Fruit fly (Drosophila melanogaster): Measurements from ENCODE around the gene Bhmt.

Gene Bhmt

dm6 chr2L:18976749-18977148 lies 19.6 kb upstream of the Bhmt start:
- TF ChIP-seq sv (GFP tag; optimal IDR thresholded peaks at IDR 0.05) (no peak), rgr (GFP tag; optimal IDR thresholded peaks at IDR 0.05) (no peak), jim (GFP tag; optimal IDR thresholded peaks at IDR 0.05) (no peak), Rel (GFP tag; optimal IDR thresholded peaks at IDR 0.05) (no peak), Rel (tag; optimal IDR thresholded peaks at IDR 0.05) (no peak), foxo (GFP tag; optimal IDR thresholded peaks at IDR 0.05) (no peak), Dfd (GFP tag; optimal IDR thresholded peaks at IDR 0.05) (no peak), N (GFP tag; optimal IDR thresholded peaks at IDR 0.05) (no peak), Jra (GFP tag; optimal IDR thresholded peaks at IDR 0.05) (no peak), OdsH (GFP tag; optimal IDR thresholded peaks at IDR 0.05) (no peak), CrebA (GFP tag; optimal IDR thresholded peaks at IDR 0.05; ENCODE audit: borderline replicate concordance) (no peak), sage (GFP tag; optimal IDR thresholded peaks at IDR 0.05) (no peak), brk (GFP tag; optimal IDR thresholded peaks at IDR 0.05) (no peak), HLH106 (tag; optimal IDR thresholded peaks at IDR 0.05) (no peak), Hnf4 (GFP tag; optimal IDR thresholded peaks at IDR 0.05) (no peak), CG32264 (GFP tag; optimal IDR thresholded peaks at IDR 0.05) (no peak), dl (GFP tag; optimal IDR thresholded peaks at IDR 0.05; ENCODE audit: insufficient read depth in 1 of 2, partially characterized antibody in 2 of 2) (no peak), usp (GFP tag; optimal IDR thresholded peaks at IDR 0.05) (no peak), Hr78 (GFP tag; optimal IDR thresholded peaks at IDR 0.05) (no peak), woc (GFP tag; optimal IDR thresholded peaks at IDR 0.05) (no peak), dmrt93B (GFP tag; optimal IDR thresholded peaks at IDR 0.05) (no peak)

dm6 chr2L:18974063-18974779 lies 17.1 kb upstream of the Bhmt start, which contains the start of the genes L2HGDH and CG10431:
L2HGDH (minus strand) TSS chr2L:18974448.
CG10431 (plus strand) TSS chr2L:18974710.
- TF ChIP-seq fru (GFP tag; optimal IDR thresholded peaks at IDR 0.05): peak; percentile 79
- no peak for TF ChIP-seq dmrt93B (GFP tag; optimal IDR thresholded peaks at IDR 0.05)
- no peak for TF ChIP-seq tai (GFP tag; optimal IDR thresholded peaks at IDR 0.05)
- peak; percentile 85 for TF ChIP-seq Sp1 (GFP tag; optimal IDR thresholded peaks at IDR 0.05)
- peak; percentile 78 for TF ChIP-seq OdsH (GFP tag; optimal IDR thresholded peaks at IDR 0.05)
- TF ChIP-seq GATAd (GFP tag; optimal IDR thresholded peaks at IDR 0.05): peak; percentile 64
- peak; percentile 57 for TF ChIP-seq woc (GFP tag; optimal IDR thresholded peaks at IDR 0.05)
- peak; percentile 80 for TF ChIP-seq HLH106 (tag; optimal IDR thresholded peaks at IDR 0.05)
- no peak for TF ChIP-seq N (GFP tag; optimal IDR thresholded peaks at IDR 0.05)
- TF ChIP-seq Dif (GFP tag; optimal IDR thresholded peaks at IDR 0.05; ENCODE audit: partially characterized antibody): peak; percentile 60
- TF ChIP-seq Hr83 (GFP tag; optimal IDR thresholded peaks at IDR 0.05; ENCODE audit: poor library complexity, severe bottlenecking): peak; percentile 22
- TF ChIP-seq usp (GFP tag; optimal IDR thresholded peaks at IDR 0.05): no peak
- peak in 1 of 2 experiments; percentile 81 for TF ChIP-seq foxo (GFP tag; optimal IDR thresholded peaks at IDR 0.05)
- TF ChIP-seq Rel (GFP tag; optimal IDR thresholded peaks at IDR 0.05): no peak
- TF ChIP-seq Rel (tag; optimal IDR thresholded peaks at IDR 0.05): peak; percentile 57
- TF ChIP-seq Myc (optimal IDR thresholded peaks at IDR 0.05): no peak
- peak; percentile 52 for TF ChIP-seq ey (GFP tag; optimal IDR thresholded peaks at IDR 0.05)
- TF ChIP-seq dl (GFP tag; optimal IDR thresholded peaks at IDR 0.05; ENCODE audit: insufficient read depth in 1 of 2, partially characterized antibody in 2 of 2): no peak
- no peak for TF ChIP-seq Vsx2 (GFP tag; optimal IDR thresholded peaks at IDR 0.05; ENCODE audit: partially characterized antibody)
- peak; percentile 48 for TF ChIP-seq sv (GFP tag; optimal IDR thresholded peaks at IDR 0.05)
- peak; percentile 76 for TF ChIP-seq rgr (GFP tag; optimal IDR thresholded peaks at IDR 0.05)
- no peak for TF ChIP-seq Abd-B (GFP tag; optimal IDR thresholded peaks at IDR 0.05)
- TF ChIP-seq CG9705 (GFP tag; optimal IDR thresholded peaks at IDR 0.05): peak; percentile 69
- peak; percentile 32 for TF ChIP-seq dsf (GFP tag; optimal IDR thresholded peaks at IDR 0.05; ENCODE audit: borderline replicate concordance)
- TF ChIP-seq lola (GFP tag; optimal IDR thresholded peaks at IDR 0.05): no peak
- TF ChIP-seq br (GFP tag; optimal IDR thresholded peaks at IDR 0.05): peak; percentile 71
- TF ChIP-seq Jra (GFP tag; optimal IDR thresholded peaks at IDR 0.05): peak; percentile 79
- peak; percentile 20 for TF ChIP-seq CG32264 (GFP tag; optimal IDR thresholded peaks at IDR 0.05)
- no peak for TF ChIP-seq CrebA (GFP tag; optimal IDR thresholded peaks at IDR 0.05; ENCODE audit: borderline replicate concordance)
- TF ChIP-seq brk (GFP tag; optimal IDR thresholded peaks at IDR 0.05): no peak
- TF ChIP-seq sage (GFP tag; optimal IDR thresholded peaks at IDR 0.05): peak; percentile 24
- no peak for TF ChIP-seq Mio (GFP tag; optimal IDR thresholded peaks at IDR 0.05)
- TF ChIP-seq h (GFP tag; optimal IDR thresholded peaks at IDR 0.05): peak; percentile 83
- TF ChIP-seq Dfd (GFP tag; optimal IDR thresholded peaks at IDR 0.05): no peak
- TF ChIP-seq pan (optimal IDR thresholded peaks at IDR 0.05): no peak
- no peak for TF ChIP-seq Hr78 (GFP tag; optimal IDR thresholded peaks at IDR 0.05)
- peak; percentile 57 for TF ChIP-seq psq (GFP tag; optimal IDR thresholded peaks at IDR 0.05)
- TF ChIP-seq jim (GFP tag; optimal IDR thresholded peaks at IDR 0.05): no peak
- peak; percentile 77 for TF ChIP-seq Hnf4 (GFP tag; optimal IDR thresholded peaks at IDR 0.05)

Data from whole organism, wandering third instar larva.